Worm (Caenorhabditis elegans): ENCODE measurements around the gene R07E5.19.
A peak's percentile ranks its signal among the peaks of the same experiment; 100 is the strongest.

Gene R07E5.19

DNA sequence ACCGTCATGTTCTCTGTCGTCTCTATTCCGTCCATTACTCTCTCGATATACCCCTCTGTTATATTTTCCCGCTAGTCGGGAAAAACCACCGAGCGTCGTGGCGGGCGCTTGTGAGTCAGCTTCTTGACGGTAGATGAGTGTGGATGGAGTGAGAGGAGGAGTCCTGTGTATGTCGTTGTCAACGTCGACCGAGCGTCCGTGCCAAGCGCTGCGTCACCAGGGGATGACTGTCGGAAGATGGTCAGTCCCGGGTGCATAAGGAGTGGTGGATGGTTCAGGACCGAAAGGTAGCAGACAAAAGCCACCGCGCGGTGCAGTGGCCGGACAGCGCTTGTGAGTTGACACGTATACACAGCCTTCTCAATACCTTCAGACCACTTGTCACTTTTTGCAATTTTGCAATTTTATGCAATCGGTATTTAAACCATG is 48.5 kb downstream of the R07E5.19 start:
- TF ChIP-seq nhr-19 (GFP tag; conservative IDR thresholded peaks at IDR 0.05), result peak; percentile 68
- TF ChIP-seq xbp-1 (tag; optimal IDR thresholded peaks at IDR 0.05), result peak; percentile 28
- TF ChIP-seq nhr-90 (tag; optimal IDR thresholded peaks at IDR 0.05; ENCODE audit: poor library complexity), result peak; percentile 37
- peak; percentile 27 for TF ChIP-seq lir-3 (tag; optimal IDR thresholded peaks at IDR 0.05; ENCODE audit: poor library complexity)
- TF ChIP-seq C16A3.4 (tag; optimal IDR thresholded peaks at IDR 0.05), result peak; percentile 13
- peak; percentile 51 for TF ChIP-seq nhr-47 (tag; optimal IDR thresholded peaks at IDR 0.05)
- TF ChIP-seq mdl-1 (tag; optimal IDR thresholded peaks at IDR 0.05), result peak in 1 of 2 experiments; percentile 14
- TF ChIP-seq jun-1 (tag; optimal IDR thresholded peaks at IDR 0.05), result peak; percentile 17
- peak in 1 of 2 experiments; percentile 26 for TF ChIP-seq lin-35 (GFP tag; optimal IDR thresholded peaks at IDR 0.05)
- peak; percentile 36 for TF ChIP-seq nhr-20 (tag; optimal IDR thresholded peaks at IDR 0.05)
- peak; percentile 21 for TF ChIP-seq swsn-7 (tag; optimal IDR thresholded peaks at IDR 0.05)
- peak; percentile 35 for TF ChIP-seq aly-2 (tag; optimal IDR thresholded peaks at IDR 0.05)
- peak in 1 of 2 experiments; percentile 9 for TF ChIP-seq efl-1 (optimal IDR thresholded peaks at IDR 0.05)
- peak in 1 of 2 experiments; percentile 70 for TF ChIP-seq efl-1 (GFP tag; optimal IDR thresholded peaks at IDR 0.05 in 1 of 2)
- peak in 1 of 2 experiments; percentile 57 for TF ChIP-seq lsy-2 (tag; optimal IDR thresholded peaks at IDR 0.05)
- TF ChIP-seq nhr-71 (tag; optimal IDR thresholded peaks at IDR 0.05), result peak; percentile 61
- peak; percentile 24 for TF ChIP-seq tbx-2 (tag; optimal IDR thresholded peaks at IDR 0.05)
- TF ChIP-seq dsc-1 (tag; optimal IDR thresholded peaks at IDR 0.05), result peak; percentile 44
- TF ChIP-seq snu-23 (GFP tag; optimal IDR thresholded peaks at IDR 0.05), result peak; percentile 45

DNA sequence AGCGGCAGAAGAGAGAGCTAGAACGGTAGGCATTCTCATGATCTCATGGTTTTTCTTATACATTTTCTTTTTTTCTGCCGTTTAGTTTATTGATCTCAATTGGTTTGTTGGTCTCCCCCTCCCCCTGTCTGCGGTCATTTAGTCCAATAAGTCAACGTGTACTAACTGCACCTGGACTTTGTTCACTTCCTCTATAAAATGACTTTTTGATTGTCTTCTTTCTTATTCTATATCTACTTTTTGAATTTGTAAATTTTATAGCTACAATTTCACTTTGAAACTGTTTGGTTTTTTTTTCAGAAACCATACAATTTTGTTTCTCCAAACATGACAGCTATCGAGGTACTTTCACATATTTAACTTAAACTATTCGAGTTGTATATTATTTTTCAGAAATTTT is 50.2 kb downstream of the R07E5.19 start, which contains the start of gene ckb-2:
Gene ckb-2, plus strand, starts transcription at position 301 of the 400 bp plus-strand sequence.
- TF ChIP-seq xbp-1 (tag; optimal IDR thresholded peaks at IDR 0.05) (peak; percentile 71), nhr-77 (tag; optimal IDR thresholded peaks at IDR 0.05) (no peak)
